Fruit fly (Drosophila melanogaster) whole organism, embryonic: ENCODE results near the gene kirre.

ENCODE experiments used
- Asciz ChIP-seq: fragments of 200-800 bp; sonication (Bioruptor generic); optimal IDR thresholded peaks from 2 replicates; lab custom pipeline; 2017; ENCODE audit warnings: missing biosample characterization, mild to moderate bottlenecking, missing genetic modification characterization, missing genetic modification reagents
- Atf6 ChIP-seq: fragments of 200-800 bp; sonication (Bioruptor generic); IDR thresholded peaks from 2 replicates; pipeline ENCODE4 v1.3.6; 2022; ENCODE audit warnings: missing biosample characterization, missing genetic modification characterization
- Bdp1 ChIP-seq: fragments of 200-800 bp; sonication (Bioruptor generic); optimal IDR thresholded peaks from 3 replicates; lab custom pipeline; 2016; ENCODE audit warnings: missing biosample characterization, missing genetic modification characterization
- CG10274 ChIP-seq: fragments of 200-800 bp; sonication (Bioruptor generic); optimal IDR thresholded peaks from 3 replicates; lab custom pipeline; 2017; ENCODE audit warnings: missing biosample characterization, mild to moderate bottlenecking, missing genetic modification characterization
- CG12219 ChIP-seq: fragments of 200-800 bp; sonication (Bioruptor generic); optimal IDR thresholded peaks from 3 replicates; lab custom pipeline; 2018; ENCODE audit warnings: missing biosample characterization, mild to moderate bottlenecking, missing genetic modification characterization
- CG12299 ChIP-seq: fragments of 200-800 bp; sonication (Bioruptor generic); optimal IDR thresholded peaks from 2 replicates; lab custom pipeline; 2018; ENCODE audit warnings: missing biosample characterization, mild to moderate bottlenecking, missing genetic modification characterization
- CG15269 ChIP-seq: fragments of 200-800 bp; sonication (Bioruptor generic); optimal IDR thresholded peaks from 2 replicates; lab custom pipeline; 2018; ENCODE audit warnings: missing biosample characterization, mild to moderate bottlenecking, missing genetic modification characterization, moderate library complexity
- CG17328 ChIP-seq: fragments of 200-800 bp; sonication (Bioruptor generic); IDR thresholded peaks from 2 replicates; pipeline ENCODE4 v1.3.6; 2022; ENCODE audit warnings: missing biosample characterization, missing genetic modification characterization
- CG1792 ChIP-seq: fragments of 200-800 bp; sonication (Bioruptor generic); optimal IDR thresholded peaks from 2 replicates; lab custom pipeline; 2016; ENCODE audit warnings: missing biosample characterization, missing genetic modification characterization
- CG18619 ChIP-seq: fragments of 200-800 bp; sonication (Bioruptor generic); optimal IDR thresholded peaks from 3 replicates; lab custom pipeline; 2017; ENCODE audit warnings: missing biosample characterization, mild to moderate bottlenecking, missing genetic modification characterization
- CG31441 ChIP-seq: fragments of 200-800 bp; sonication (Bioruptor generic); IDR thresholded peaks from 2 replicates; pipeline ENCODE4 v1.3.6; 2022; ENCODE audit warnings: missing biosample characterization, missing genetic modification characterization
- CG33557 ChIP-seq: fragments of 200-800 bp; sonication (Bioruptor generic); optimal IDR thresholded peaks from 2 replicates; lab custom pipeline; 2019; ENCODE audit warnings: missing biosample characterization, mild to moderate bottlenecking, missing genetic modification characterization, moderate library complexity
- CG3407 ChIP-seq: fragments of 200-800 bp; sonication (Bioruptor generic); optimal IDR thresholded peaks from 2 replicates; lab custom pipeline; 2018; ENCODE audit warnings: missing biosample characterization, mild to moderate bottlenecking, missing genetic modification characterization
- CG4360 ChIP-seq: fragments of 200-800 bp; sonication (Bioruptor generic); IDR thresholded peaks from 2 replicates; pipeline ENCODE4 v1.3.6; 2022; ENCODE audit warnings: missing biosample characterization, missing genetic modification characterization
- CG4424 ChIP-seq: fragments of 200-800 bp; sonication (Bioruptor generic); optimal IDR thresholded peaks from 3 replicates; lab custom pipeline; 2016; ENCODE audit warnings: missing biosample characterization, missing genetic modification characterization
- CG5180 ChIP-seq: fragments of 200-800 bp; sonication (Bioruptor generic); optimal IDR thresholded peaks from 3 replicates; lab custom pipeline; 2017; ENCODE audit warnings: missing biosample characterization, missing genetic modification characterization, mild to moderate bottlenecking, moderate library complexity, missing genetic modification reagents
- CG6683 ChIP-seq: fragments of 200-800 bp; sonication (Bioruptor generic); optimal IDR thresholded peaks from 2 replicates; lab custom pipeline; 2017; ENCODE audit warnings: missing biosample characterization, mild to moderate bottlenecking, missing genetic modification characterization, missing genetic modification reagents
- CG7745 ChIP-seq: fragments of 200-800 bp; sonication (Bioruptor generic); optimal IDR thresholded peaks from 2 replicates; lab custom pipeline; 2018; ENCODE audit warnings: missing biosample characterization, mild to moderate bottlenecking, missing genetic modification characterization, moderate library complexity
- CG7987 ChIP-seq: fragments of 200-800 bp; sonication (Bioruptor generic); optimal IDR thresholded peaks from 2 replicates; lab custom pipeline; 2018; ENCODE audit warnings: missing biosample characterization, mild to moderate bottlenecking, missing genetic modification characterization, moderate library complexity
- Doc2 ChIP-seq: fragments of 200-800 bp; sonication (Bioruptor generic); IDR thresholded peaks from 2 replicates; pipeline ENCODE4 v1.3.6; 2022; ENCODE audit warnings: missing biosample characterization, missing genetic modification characterization
- Fer3 ChIP-seq: fragments of 200-800 bp; sonication (Bioruptor generic); optimal IDR thresholded peaks from 2 replicates; lab custom pipeline; 2018; ENCODE audit warnings: missing biosample characterization, mild to moderate bottlenecking, missing genetic modification characterization, moderate library complexity
- HLHmδ ChIP-seq: fragments of 200-800 bp; sonication (Bioruptor generic); optimal IDR thresholded peaks from 2 replicates; lab custom pipeline; 2018; ENCODE audit warnings: missing biosample characterization, mild to moderate bottlenecking, missing genetic modification characterization, moderate library complexity
- HmgZ ChIP-seq: fragments of 200-800 bp; sonication (Bioruptor generic); optimal IDR thresholded peaks from 2 replicates; lab custom pipeline; 2018; ENCODE audit warnings: missing biosample characterization, mild to moderate bottlenecking, missing genetic modification characterization
- Lhr ChIP-seq: fragments of 200-800 bp; sonication (Bioruptor generic); optimal IDR thresholded peaks from 3 replicates; lab custom pipeline; 2017; ENCODE audit warnings: mild to moderate bottlenecking, missing biosample characterization, missing genetic modification reagents, missing genetic modification characterization
- Meics ChIP-seq: fragments of 200-800 bp; sonication (Bioruptor generic); optimal IDR thresholded peaks from 2 replicates; lab custom pipeline; 2017; ENCODE audit warnings: missing biosample characterization, mild to moderate bottlenecking, missing genetic modification characterization
- Neu2 ChIP-seq: fragments of 200-800 bp; sonication (Bioruptor generic); optimal IDR thresholded peaks from 3 replicates; lab custom pipeline; 2016; ENCODE audit warnings: missing biosample characterization, missing genetic modification characterization, borderline replicate concordance
- Oaz ChIP-seq: fragments of 200-800 bp; sonication (Bioruptor generic); IDR thresholded peaks from 2 replicates; pipeline ENCODE4 v1.3.6; 2022; ENCODE audit warnings: missing biosample characterization, missing genetic modification characterization
- PHDP ChIP-seq: fragments of 200-800 bp; sonication (Bioruptor generic); optimal IDR thresholded peaks from 3 replicates; lab custom pipeline; 2018; ENCODE audit warnings: missing biosample characterization, mild to moderate bottlenecking, missing genetic modification characterization, moderate library complexity
- Rfx ChIP-seq: fragments of 200-800 bp; sonication (Bioruptor generic); IDR thresholded peaks from 2 replicates; pipeline ENCODE4 v1.3.6; 2022; ENCODE audit warnings: missing biosample characterization, missing genetic modification characterization
- Rx ChIP-seq: fragments of 200-800 bp; sonication (Bioruptor generic); IDR thresholded peaks from 2 replicates; pipeline ENCODE4 v1.3.6; 2022; ENCODE audit warnings: missing biosample characterization, missing genetic modification characterization
- Scr ChIP-seq: fragments of 200-800 bp; sonication (Bioruptor generic); IDR thresholded peaks from 2 replicates; pipeline ENCODE4 v1.3.6; 2022; ENCODE audit warnings: missing biosample characterization, missing genetic modification characterization; ENCODE audit not compliant: partially characterized antibody
- Sry-β ChIP-seq: fragments of 200-800 bp; sonication (Bioruptor generic); optimal IDR thresholded peaks from 2 replicates; lab custom pipeline; 2018; ENCODE audit warnings: missing biosample characterization, mild to moderate bottlenecking, missing genetic modification characterization, moderate library complexity
- Usf ChIP-seq: fragments of 200-800 bp; sonication (Bioruptor generic); optimal IDR thresholded peaks from 2 replicates; lab custom pipeline; 2017; ENCODE audit warnings: missing genotype, missing biosample characterization, missing genetic modification characterization
- Vsx1 ChIP-seq: fragments of 200-800 bp; sonication (Bioruptor generic); optimal IDR thresholded peaks from 2 replicates; lab custom pipeline; 2017; ENCODE audit warnings: missing biosample characterization, mild to moderate bottlenecking, missing genetic modification characterization, missing genetic modification reagents
- bowl ChIP-seq: fragments of 200-800 bp; sonication (Bioruptor generic); IDR thresholded peaks from 2 replicates; pipeline ENCODE4 v1.3.6; 2022; ENCODE audit warnings: missing biosample characterization, missing genetic modification characterization
- bsh ChIP-seq, 2 experiments: fragments of 200-800 bp; sonication (Bioruptor generic); optimal IDR thresholded peaks; 2 replicates each; lab custom pipeline; 2017 to 2018; ENCODE audit warnings: mild to moderate bottlenecking in 2 of 2, missing biosample characterization in 2 of 2, missing genetic modification characterization in 2 of 2, moderate library complexity in 1 of 2
- da ChIP-seq: fragments of 200-800 bp; sonication (Bioruptor generic); optimal IDR thresholded peaks from 2 replicates; lab custom pipeline; 2016; ENCODE audit warnings: missing biosample characterization, missing genetic modification characterization
- dati ChIP-seq: fragments of 200-800 bp; sonication (Bioruptor generic); IDR thresholded peaks from 2 replicates; pipeline ENCODE4 v1.3.6; 2022; ENCODE audit warnings: missing biosample characterization, missing genetic modification characterization
- dimm ChIP-seq: fragments of 200-800 bp; sonication (Bioruptor generic); IDR thresholded peaks from 2 replicates; pipeline ENCODE4 v1.3.6; 2022; ENCODE audit warnings: missing biosample characterization, missing genetic modification characterization
- gcm ChIP-seq: fragments of 200-800 bp; sonication (Bioruptor generic); optimal IDR thresholded peaks from 2 replicates; lab custom pipeline; 2019; ENCODE audit warnings: missing biosample characterization, mild to moderate bottlenecking, missing genetic modification characterization, moderate library complexity
- gem ChIP-seq: fragments of 200-800 bp; sonication (Bioruptor generic); optimal IDR thresholded peaks from 2 replicates; lab custom pipeline; 2019; ENCODE audit warnings: missing biosample characterization, mild to moderate bottlenecking, missing genetic modification characterization, moderate library complexity
- nau ChIP-seq: fragments of 200-800 bp; sonication (Bioruptor generic); optimal IDR thresholded peaks from 3 replicates; lab custom pipeline; 2017; ENCODE audit warnings: missing biosample characterization, mild to moderate bottlenecking, missing genetic modification characterization, missing genetic modification reagents
- nmo ChIP-seq: fragments of 200-800 bp; sonication (Bioruptor generic); optimal IDR thresholded peaks from 2 replicates; lab custom pipeline; 2018; ENCODE audit warnings: missing biosample characterization, mild to moderate bottlenecking, missing genetic modification characterization, moderate library complexity
- otp ChIP-seq: fragments of 200-800 bp; sonication (Bioruptor generic); IDR thresholded peaks from 3 replicates; pipeline ENCODE4, ENCODE4 v1.3.6; 2022; ENCODE audit warnings: missing biosample characterization, missing genetic modification characterization
- p53 ChIP-seq: fragments of 200-800 bp; sonication (Bioruptor generic); optimal IDR thresholded peaks from 2 replicates; lab custom pipeline; 2016; ENCODE audit warnings: missing biosample characterization, missing genetic modification characterization
- phol ChIP-seq: fragments of 200-800 bp; sonication (Bioruptor generic); optimal IDR thresholded peaks from 3 replicates; lab custom pipeline; 2018; ENCODE audit warnings: missing biosample characterization, mild to moderate bottlenecking, missing genetic modification characterization, moderate library complexity
- sqz ChIP-seq: fragments of 200-800 bp; sonication (Bioruptor generic); optimal IDR thresholded peaks from 3 replicates; lab custom pipeline; 2018; ENCODE audit warnings: missing biosample characterization, mild to moderate bottlenecking, missing genetic modification characterization
- ttk ChIP-seq: fragments of 200-800 bp; sonication (Bioruptor generic); IDR thresholded peaks from 2 replicates; pipeline ENCODE4 v2.1.2; 2022; ENCODE audit warnings: missing biosample characterization, missing genetic modification characterization

kirre gene

dm6 chrX:3024375-3025192 lies 284.4 kb downstream of the kirre start (continued):
- no peak for TF ChIP-seq Vsx1
- peak; percentile 47 for TF ChIP-seq gcm (GFP tag; lab: Kevin White, UChicago)
- peak; percentile 19 for TF ChIP-seq Lhr (GFP tag; lab: Kevin White, UChicago)
- TF ChIP-seq sqz (GFP tag; lab: Kevin White, UChicago), result peak; percentile 26
- TF ChIP-seq p53, result no peak
- TF ChIP-seq CG5180 (GFP tag; lab: Kevin White, UChicago), result peak; percentile 10
- no peak for TF ChIP-seq Scr (GFP tag; lab: Robert Waterston, UW)
- TF ChIP-seq gem (tag; lab: Kevin White, UChicago), result peak; percentile 11
- peak; percentile 53; the same call in 1 of the 2 replicates for TF ChIP-seq ttk (GFP tag; lab: Robert Waterston, UW)
- TF ChIP-seq Fer3 (tag; lab: Kevin White, UChicago), result peak; percentile 7
- no peak for TF ChIP-seq HmgZ (tag; lab: Kevin White, UChicago)
- TF ChIP-seq CG18619 (GFP tag; lab: Kevin White, UChicago), result no peak
- peak; percentile 82 for TF ChIP-seq CG33557 (GFP tag; lab: Kevin White, UChicago)
- TF ChIP-seq bowl (GFP tag; lab: Robert Waterston, UW), result 0 out of 2 replicates have a peak, but pooled peaks have one; percentile 27
- TF ChIP-seq CG10274 (GFP tag; lab: Kevin White, UChicago), result no peak
- 0 out of 2 replicates have a peak, but pooled peaks have one; percentile 6 for TF ChIP-seq dati (GFP tag; lab: Robert Waterston, UW)
- peak; percentile 84 for TF ChIP-seq HLHmδ (GFP tag; lab: Kevin White, UChicago)
- no peak for TF ChIP-seq CG12299 (tag; lab: Kevin White, UChicago)
- TF ChIP-seq Sry-β (GFP tag; lab: Kevin White, UChicago), result peak; percentile 66
- peak; percentile 56 for TF ChIP-seq Asciz (GFP tag; lab: Kevin White, UChicago)
- peak; percentile 12 for TF ChIP-seq nmo (GFP tag; lab: Kevin White, UChicago)
- TF ChIP-seq CG7745 (tag; lab: Kevin White, UChicago), result no peak
- peak in 1 of 2 experiments; percentile 47 for TF ChIP-seq bsh (GFP tag; optimal IDR thresholded peaks at IDR 0.05; lab: Kevin White, UChicago)
- TF ChIP-seq nau (GFP tag; lab: Kevin White, UChicago), result no peak
- no peak for TF ChIP-seq CG1792 (GFP tag; lab: Kevin White, UChicago)
- peak; percentile 32 for TF ChIP-seq PHDP (tag; lab: Kevin White, UChicago)
- 0 out of 2 replicates have a peak, but pooled peaks have one; percentile 22 for TF ChIP-seq CG4360 (GFP tag; lab: Robert Waterston, UW)
- TF ChIP-seq Neu2 (GFP tag; lab: Kevin White, UChicago), result no peak
- peak; percentile 52; the same call in 1 of the 3 replicates for TF ChIP-seq otp (GFP tag; lab: Robert Waterston, UW)
- TF ChIP-seq CG15269, result peak; percentile 47
- TF ChIP-seq phol (tag; lab: Kevin White, UChicago), result peak; percentile 18
- no peak for TF ChIP-seq Oaz (GFP tag; lab: Robert Waterston, UW)
- TF ChIP-seq Rx, result peak; percentile 60; the same call in 1 of the 2 replicates
- peak; percentile 50 for TF ChIP-seq CG7987 (GFP tag; lab: Kevin White, UChicago)
- 0 out of 2 replicates have a peak, but pooled peaks have one; percentile 11 for TF ChIP-seq CG31441 (GFP tag; lab: Robert Waterston, UW)
- 0 out of 2 replicates have a peak, but pooled peaks have one; percentile 29 for TF ChIP-seq dimm (GFP tag; lab: Robert Waterston, UW)
- no peak for TF ChIP-seq CG6683 (GFP tag; lab: Kevin White, UChicago)
- TF ChIP-seq Meics (GFP tag; lab: Kevin White, UChicago), result no peak
- TF ChIP-seq da, result no peak
- no peak for TF ChIP-seq Atf6 (GFP tag; lab: Robert Waterston, UW)
- TF ChIP-seq CG4424 (GFP tag; lab: Kevin White, UChicago), result no peak
- TF ChIP-seq Usf (GFP tag; lab: Kevin White, UChicago), result no peak
- peak; percentile 41 for TF ChIP-seq CG17328 (GFP tag; lab: Robert Waterston, UW)
- TF ChIP-seq Bdp1, result no peak
- TF ChIP-seq CG12219 (GFP tag; lab: Kevin White, UChicago), result no peak
- TF ChIP-seq Doc2 (GFP tag; lab: Robert Waterston, UW), result no peak
- TF ChIP-seq CG3407, result peak; percentile 64
- no peak for TF ChIP-seq Rfx
